Worm (Caenorhabditis elegans) whole organism, L2 larva: Measurements from ENCODE around the gene T28A11.17.
A peak's percentile ranks its signal among the peaks of the same experiment; 100 is the strongest.

Experiments
- C34F6.9 ChIP-seq: fragments of 150-350 bp; optimal IDR thresholded peaks from 2 replicates; lab custom pipeline; 2014; ENCODE audit warnings: missing biosample characterization, missing genetic modification characterization
- F13H6.1 ChIP-seq: sonication (generic microtip); optimal IDR thresholded peaks from 2 replicates; lab custom pipeline; 2016; ENCODE audit warnings: missing genetic modification characterization, missing compliant biosample characterization
- R02D3.7 ChIP-seq: fragments of 150-350 bp; optimal IDR thresholded peaks from 2 replicates; lab custom pipeline; 2014; ENCODE audit warnings: missing biosample characterization, missing genetic modification characterization
- ZK546.5 ChIP-seq: sonication (generic microtip); optimal IDR thresholded peaks from 2 replicates; lab custom pipeline; 2017; ENCODE audit warnings: missing biosample characterization, missing genetic modification characterization
- alr-1 ChIP-seq: fragments of 150-350 bp; optimal IDR thresholded peaks from 2 replicates; lab custom pipeline; 2014; ENCODE audit warnings: missing biosample characterization, missing genetic modification characterization
- ama-1 ChIP-seq: fragments of 150-350 bp; optimal IDR thresholded peaks from 2 replicates; lab custom pipeline; 2018; ENCODE audit warnings: inconsistent platforms
- blmp-1 ChIP-seq: sonication (generic microtip); optimal IDR thresholded peaks from 2 replicates; lab custom pipeline; 2017; ENCODE audit warnings: missing genetic modification characterization, mild to moderate bottlenecking, missing compliant biosample characterization, antibody characterized with exemption, moderate library complexity; ENCODE audit not compliant: insufficient read depth
- ceh-16 ChIP-seq: fragments of 150-350 bp; optimal IDR thresholded peaks from 2 replicates; lab custom pipeline; 2014; ENCODE audit warnings: missing biosample characterization, missing genetic modification characterization
- ceh-82 ChIP-seq: fragments of 150-350 bp; optimal IDR thresholded peaks from 2 replicates; lab custom pipeline; 2014; ENCODE audit warnings: missing biosample characterization, missing genetic modification characterization
- crh-2 ChIP-seq: sonication (generic microtip); optimal IDR thresholded peaks from 2 replicates; lab custom pipeline; 2017; ENCODE audit warnings: missing biosample characterization, missing genetic modification characterization
- dmd-4 ChIP-seq: sonication (generic microtip); optimal IDR thresholded peaks from 2 replicates; lab custom pipeline; 2017; ENCODE audit warnings: missing biosample characterization, missing genetic modification characterization
- egl-27 ChIP-seq: sonication (generic microtip); optimal IDR thresholded peaks from 3 replicates; lab custom pipeline; 2017; ENCODE audit warnings: missing biosample characterization, missing genetic modification reagents, missing genetic modification characterization
- elt-1 ChIP-seq: fragments of 150-350 bp; optimal IDR thresholded peaks from 2 replicates; lab custom pipeline; 2014; ENCODE audit warnings: missing biosample characterization, missing genetic modification characterization
- elt-3 ChIP-seq: sonication (generic microtip); optimal IDR thresholded peaks from 2 replicates; lab custom pipeline; 2017; ENCODE audit warnings: missing biosample characterization, missing genetic modification characterization
- fos-1 ChIP-seq: fragments of 150-350 bp; optimal IDR thresholded peaks from 2 replicates; lab custom pipeline; 2014; ENCODE audit warnings: missing biosample characterization, missing genetic modification characterization
- gmeb-1 ChIP-seq: fragments of 150-350 bp; optimal IDR thresholded peaks from 2 replicates; lab custom pipeline; 2014; ENCODE audit warnings: missing biosample characterization, missing genetic modification characterization
- lin-11 ChIP-seq: fragments of 150-350 bp; sonication (generic microtip); optimal IDR thresholded peaks from 2 replicates; lab custom pipeline; 2014; ENCODE audit warnings: missing biosample characterization, missing genetic modification characterization, inconsistent platforms, mixed read lengths
- lin-13 ChIP-seq: fragments of 150-350 bp; optimal IDR thresholded peaks from 2 replicates; lab custom pipeline; 2014; ENCODE audit warnings: missing biosample characterization, missing genetic modification reagents, missing genetic modification characterization
- lsy-2 ChIP-seq, 2 experiments: fragments of 150-350 bp in 1 of 2; sonication (generic microtip) in 1 of 2; optimal IDR thresholded peaks; 2 replicates each; lab custom pipeline; 2014 to 2017; ENCODE audit warnings: missing biosample characterization in 2 of 2, missing genetic modification characterization in 2 of 2
- mab-5 ChIP-seq: fragments of 150-350 bp; optimal IDR thresholded peaks from 2 replicates; lab custom pipeline; 2014; ENCODE audit warnings: missing biosample characterization, missing genetic modification characterization
- mdl-1 ChIP-seq, 2 experiments: fragments of 150-350 bp in 1 of 2; sonication (generic microtip) in 1 of 2; optimal IDR thresholded peaks; 2 replicates each; lab custom pipeline; 2017; ENCODE audit warnings: missing biosample characterization in 2 of 2, missing genetic modification characterization in 2 of 2
- nhr-10 ChIP-seq: sonication (generic microtip); optimal IDR thresholded peaks from 2 replicates; lab custom pipeline; 2017; ENCODE audit warnings: missing biosample characterization, missing genetic modification characterization
- nhr-11 ChIP-seq: fragments of 150-350 bp; optimal IDR thresholded peaks from 2 replicates; lab custom pipeline; 2014; ENCODE audit warnings: missing biosample characterization, missing genetic modification characterization
- nhr-12 ChIP-seq: fragments of 150-350 bp; optimal IDR thresholded peaks from 2 replicates; lab custom pipeline; 2014; ENCODE audit warnings: missing biosample characterization, missing genetic modification characterization
- nhr-129 ChIP-seq: fragments of 150-350 bp; optimal IDR thresholded peaks from 2 replicates; lab custom pipeline; 2014; ENCODE audit warnings: missing biosample characterization, missing genetic modification characterization
- nhr-21 ChIP-seq: fragments of 150-350 bp; optimal IDR thresholded peaks from 2 replicates; lab custom pipeline; 2014; ENCODE audit warnings: missing biosample characterization, missing genetic modification characterization
- nhr-23 ChIP-seq: fragments of 150-350 bp; optimal IDR thresholded peaks from 2 replicates; lab custom pipeline; 2014; ENCODE audit warnings: missing biosample characterization, missing genetic modification reagents, missing genetic modification characterization
- nhr-237 ChIP-seq: fragments of 150-350 bp; optimal IDR thresholded peaks from 2 replicates; lab custom pipeline; 2014; ENCODE audit warnings: missing biosample characterization, missing genetic modification characterization
- nhr-25 ChIP-seq: fragments of 150-350 bp; sonication (generic microtip); optimal IDR thresholded peaks from 3 replicates; lab custom pipeline; 2014; ENCODE audit warnings: missing biosample characterization, missing genetic modification characterization
- nhr-6 ChIP-seq: fragments of 150-350 bp; optimal IDR thresholded peaks from 2 replicates; lab custom pipeline; 2014; ENCODE audit warnings: missing biosample characterization, missing genetic modification characterization
- sem-4 ChIP-seq: fragments of 150-350 bp; optimal IDR thresholded peaks from 2 replicates; lab custom pipeline; 2014; ENCODE audit warnings: missing biosample characterization, missing genetic modification reagents, missing genetic modification characterization
- skn-1 ChIP-seq: sonication (generic microtip); optimal IDR thresholded peaks from 2 replicates; lab custom pipeline; 2017; ENCODE audit warnings: missing biosample characterization, missing genetic modification characterization
- sma-3 ChIP-seq: sonication (generic microtip); optimal IDR thresholded peaks from 2 replicates; lab custom pipeline; 2016; ENCODE audit warnings: missing genetic modification reagents, missing genetic modification characterization, missing compliant biosample characterization
- sma-9 ChIP-seq, 2 experiments: fragments of 150-350 bp in 1 of 2; sonication (generic microtip) in 1 of 2; optimal IDR thresholded peaks; 2 replicates each; lab custom pipeline; 2014 to 2016; ENCODE audit warnings: missing genetic modification characterization in 2 of 2, mild to moderate bottlenecking in 1 of 2, missing biosample characterization in 1 of 2, missing compliant biosample characterization in 1 of 2, missing genetic modification reagents in 1 of 2, moderate library complexity in 1 of 2
- snpc-4 ChIP-seq: fragments of 150-350 bp; optimal IDR thresholded peaks from 2 replicates; lab custom pipeline; 2014; ENCODE audit warnings: missing biosample characterization, missing genetic modification characterization
- unc-55 ChIP-seq: fragments of 150-350 bp; sonication (generic microtip); optimal IDR thresholded peaks from 3 replicates; lab custom pipeline; 2014; ENCODE audit warnings: missing biosample characterization, missing genetic modification reagents, missing genetic modification characterization
- unc-62 ChIP-seq: fragments of 150-350 bp; optimal IDR thresholded peaks from 2 replicates; lab custom pipeline; 2014; ENCODE audit warnings: missing biosample characterization, missing genetic modification reagents, missing genetic modification characterization
- zag-1 ChIP-seq: fragments of 150-350 bp; optimal IDR thresholded peaks from 2 replicates; lab custom pipeline; 2014; ENCODE audit warnings: missing biosample characterization, missing genetic modification characterization
- ztf-1 ChIP-seq: fragments of 200-800 bp; sonication (Bioruptor generic); conservative IDR thresholded peaks from 2 replicates; pipeline ENCODE4 v1.3.6; 2022; ENCODE audit warnings: missing genetic modification characterization, missing compliant biosample characterization
- ztf-4 ChIP-seq: fragments of 150-350 bp; optimal IDR thresholded peaks from 2 replicates; lab custom pipeline; 2014; ENCODE audit warnings: missing biosample characterization, missing genetic modification characterization

Gene T28A11.17

DNA sequence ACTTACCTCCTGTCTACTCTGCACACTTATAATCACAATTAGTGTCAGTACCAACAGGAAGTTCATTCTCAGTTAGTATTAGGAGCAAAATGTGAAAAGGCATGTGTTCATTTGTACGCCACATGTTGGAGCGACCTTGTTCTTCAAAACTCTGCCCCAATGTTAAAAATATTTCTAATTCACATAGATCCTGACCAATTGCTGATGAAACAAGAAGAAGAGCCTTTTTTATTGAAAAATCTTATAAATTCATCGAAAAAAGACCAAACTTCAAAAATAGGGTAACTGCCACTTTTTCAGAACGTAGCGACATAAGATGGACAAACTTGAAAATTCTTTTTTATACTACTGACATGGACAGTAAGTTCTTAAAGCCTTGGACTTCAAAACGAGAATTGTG, at the start of gene T28A11.17:
TSS of gene T28A11.17 (minus strand) at position 101 of the 400 bp plus-strand sequence.
- no peak for TF ChIP-seq R02D3.7

DNA sequence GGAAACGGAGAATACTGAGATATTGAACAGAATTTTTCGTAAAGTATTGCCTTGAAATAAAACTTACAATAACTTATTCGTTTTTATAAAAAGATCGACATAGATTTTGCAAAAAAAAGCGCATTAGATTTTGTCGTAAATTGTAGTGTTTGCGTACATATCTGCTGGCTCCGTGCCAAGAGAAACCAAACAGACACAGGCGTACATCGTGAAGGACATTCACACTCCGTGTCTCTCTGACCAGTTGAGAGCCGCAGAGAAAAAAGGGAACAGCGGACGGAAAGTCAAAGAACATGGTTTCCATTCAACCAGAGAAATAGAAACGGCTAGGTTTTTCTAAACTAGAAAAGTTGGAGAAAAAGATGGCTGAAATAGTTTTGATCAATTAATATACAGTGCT, 49.2 kb upstream of the T28A11.17 start, which contains the start of gene arrd-19:
TSS of gene arrd-19 (minus strand) at position 209 of the 400 bp plus-strand sequence.
- TF ChIP-seq fos-1 (tag; lab: Kevin White, UChicago), result peak; percentile 72
- peak; percentile 78 for TF ChIP-seq egl-27 (tag; lab: Kevin White, UChicago)
- peak; percentile 72 for TF ChIP-seq sma-3 (GFP tag; lab: Kevin White, UChicago)
- TF ChIP-seq nhr-23 (tag; lab: Kevin White, UChicago), result no peak
- peak; percentile 80 for TF ChIP-seq nhr-129 (tag; lab: Kevin White, UChicago)
- no peak for TF ChIP-seq skn-1
- no peak for TF ChIP-seq nhr-10 (tag; lab: Kevin White, UChicago)
- peak; percentile 64 for TF ChIP-seq sem-4 (tag; lab: Kevin White, UChicago)
- no peak for TF ChIP-seq ztf-1
- TF ChIP-seq nhr-21, result peak; percentile 82
- no peak for TF ChIP-seq alr-1
- no peak for TF ChIP-seq nhr-11
- TF ChIP-seq nhr-237, result no peak
- peak; percentile 80 for TF ChIP-seq crh-2
- TF ChIP-seq gmeb-1 (tag; lab: Kevin White, UChicago), result peak; percentile 47
- TF ChIP-seq lin-11 (tag; lab: Kevin White, UChicago), result peak; percentile 24
- peak; percentile 68 for TF ChIP-seq blmp-1
- peak; percentile 40 for TF ChIP-seq ztf-4 (tag; lab: Kevin White, UChicago)
- peak; percentile 64 for TF ChIP-seq zag-1
- TF ChIP-seq C34F6.9 (tag; lab: Kevin White, UChicago), result peak; percentile 91
- TF ChIP-seq unc-55, result peak; percentile 69
- no peak for TF ChIP-seq ama-1
- TF ChIP-seq nhr-25 (tag; lab: Kevin White, UChicago), result peak; percentile 84
- TF ChIP-seq nhr-6, result peak; percentile 76
- no peak for TF ChIP-seq ZK546.5 (tag; lab: Kevin White, UChicago)
- TF ChIP-seq mdl-1 (tag; optimal IDR thresholded peaks at IDR 0.05; lab: Kevin White, UChicago), result peak; percentile 58 to 65
- no peak for TF ChIP-seq unc-62 (GFP tag; lab: Kevin White, UChicago)
- peak; percentile 41 to 88 for TF ChIP-seq lsy-2 (tag; optimal IDR thresholded peaks at IDR 0.05; lab: Kevin White, UChicago)
- peak; percentile 91 for TF ChIP-seq F13H6.1 (tag; lab: Kevin White, UChicago)
- peak; percentile 31 for TF ChIP-seq snpc-4 (tag; lab: Kevin White, UChicago)
- TF ChIP-seq lin-13, result peak; percentile 76
- peak; percentile 98 for TF ChIP-seq sma-9 (GFP tag; optimal IDR thresholded peaks at IDR 0.05; lab: Kevin White, UChicago)
- no peak for TF ChIP-seq sma-9 (tag; optimal IDR thresholded peaks at IDR 0.05; lab: Kevin White, UChicago)

DNA sequence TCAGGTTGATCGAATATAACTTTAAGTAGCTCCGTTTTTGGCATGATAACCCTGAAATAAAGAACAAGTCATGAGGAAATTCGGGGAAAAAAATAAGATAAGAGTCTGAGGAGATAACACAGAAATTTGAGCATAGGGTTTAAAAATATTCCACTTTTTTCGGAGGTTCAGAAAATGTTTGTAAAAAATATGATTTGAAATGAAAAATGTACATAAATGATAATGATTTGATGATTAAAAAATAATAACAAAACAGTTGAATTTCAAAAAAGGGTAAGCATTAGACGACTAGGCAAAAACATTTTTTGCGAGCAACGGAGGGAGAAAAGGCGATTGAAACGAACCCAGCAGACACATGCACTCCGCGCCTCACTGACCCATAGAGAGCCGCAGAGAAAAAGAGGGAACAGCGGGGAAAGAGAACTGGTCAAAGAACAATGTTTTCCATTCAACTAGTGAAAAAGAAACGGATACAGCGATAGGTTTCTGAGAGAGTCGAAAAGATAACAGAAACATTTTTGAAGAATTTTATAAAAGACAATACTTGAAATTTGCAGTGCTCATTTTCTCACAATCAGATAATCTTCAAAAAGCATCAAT, 46.1 kb upstream of the T28A11.17 start, which contains the start of gene arrd-18:
TSS of gene arrd-18 (minus strand) at position 51 of the 600 bp plus-strand sequence.
- TF ChIP-seq elt-3 (tag; lab: Kevin White, UChicago) (no peak), ztf-4 (tag; lab: Kevin White, UChicago) (no peak), C34F6.9 (tag; lab: Kevin White, UChicago) (peak; percentile 59), nhr-6 (no peak), nhr-10 (tag; lab: Kevin White, UChicago) (no peak), nhr-25 (tag; lab: Kevin White, UChicago) (no peak), mdl-1 (tag; optimal IDR thresholded peaks at IDR 0.05; lab: Kevin White, UChicago) (no peak), unc-55 (peak; percentile 40), lsy-2 (tag; optimal IDR thresholded peaks at IDR 0.05; lab: Kevin White, UChicago) (peak in 1 of 2 experiments; percentile 43), gmeb-1 (tag; lab: Kevin White, UChicago) (no peak), dmd-4 (tag; lab: Kevin White, UChicago) (no peak), F13H6.1 (tag; lab: Kevin White, UChicago) (peak; percentile 83), ceh-16 (tag; lab: Kevin White, UChicago) (no peak), zag-1 (no peak), egl-27 (tag; lab: Kevin White, UChicago) (no peak), sma-3 (GFP tag; lab: Kevin White, UChicago) (no peak), ztf-1 (no peak), nhr-11 (no peak), nhr-12 (no peak), lin-13 (no peak), sem-4 (tag; lab: Kevin White, UChicago) (no peak), ceh-82 (no peak), sma-9 (GFP tag; optimal IDR thresholded peaks at IDR 0.05; lab: Kevin White, UChicago) (peak; percentile 87), sma-9 (tag; optimal IDR thresholded peaks at IDR 0.05; lab: Kevin White, UChicago) (no peak), elt-1 (no peak), nhr-129 (tag; lab: Kevin White, UChicago) (no peak), mab-5 (tag; lab: Kevin White, UChicago) (no peak), blmp-1 (no peak), nhr-23 (tag; lab: Kevin White, UChicago) (no peak), skn-1 (no peak), ZK546.5 (tag; lab: Kevin White, UChicago) (no peak), lin-11 (tag; lab: Kevin White, UChicago) (no peak)
